Fruit fly (Drosophila melanogaster) whole organism, embryonic: ENCODE measurements around the gene BckdhA.

ENCODE experiments used
- Abd-B ChIP-seq: fragments of 200-800 bp; sonication (Bioruptor generic); optimal IDR thresholded peaks from 2 replicates; lab custom pipeline; 2018; ENCODE audit warnings: missing biosample characterization, mild to moderate bottlenecking, missing genetic modification characterization, moderate library complexity
- BEAF-32 ChIP-seq: fragments of 200-800 bp; sonication (Bioruptor generic); optimal IDR thresholded peaks from 3 replicates; lab custom pipeline; 2017; ENCODE audit warnings: missing biosample characterization, missing genetic modification characterization, mild to moderate bottlenecking, moderate library complexity, missing genetic modification reagents
- CG11398 ChIP-seq: fragments of 200-800 bp; sonication (Bioruptor generic); optimal IDR thresholded peaks from 2 replicates; lab custom pipeline; 2016; ENCODE audit warnings: missing biosample characterization, missing genetic modification characterization
- CG12104 ChIP-seq: fragments of 200-800 bp; sonication (Bioruptor generic); optimal IDR thresholded peaks from 3 replicates; lab custom pipeline; 2016; ENCODE audit warnings: missing biosample characterization, missing genetic modification characterization
- CG12155 ChIP-seq: fragments of 200-800 bp; sonication (Bioruptor generic); optimal IDR thresholded peaks from 3 replicates; lab custom pipeline; 2016; ENCODE audit warnings: missing biosample characterization, missing genetic modification characterization
- CG12659 ChIP-seq: fragments of 200-800 bp; sonication (Bioruptor generic); optimal IDR thresholded peaks from 3 replicates; lab custom pipeline; 2017; ENCODE audit warnings: mild to moderate bottlenecking, missing biosample characterization, missing genetic modification reagents, missing genetic modification characterization
- CG13296 ChIP-seq: fragments of 200-800 bp; sonication (Bioruptor generic); optimal IDR thresholded peaks from 3 replicates; lab custom pipeline; 2018; ENCODE audit warnings: missing biosample characterization, mild to moderate bottlenecking, missing genetic modification characterization
- CG14965 ChIP-seq: fragments of 200-800 bp; sonication (Bioruptor generic); optimal IDR thresholded peaks from 2 replicates; lab custom pipeline; 2016; ENCODE audit warnings: missing biosample characterization, missing genetic modification characterization, borderline replicate concordance
- CG1792 ChIP-seq: fragments of 200-800 bp; sonication (Bioruptor generic); optimal IDR thresholded peaks from 2 replicates; lab custom pipeline; 2016; ENCODE audit warnings: missing biosample characterization, missing genetic modification characterization
- CG18599 ChIP-seq: fragments of 200-800 bp; sonication (Bioruptor generic); optimal IDR thresholded peaks from 3 replicates; lab custom pipeline; 2017; ENCODE audit warnings: missing biosample characterization, missing genetic modification characterization, mild to moderate bottlenecking, moderate library complexity, missing genetic modification reagents
- CG2120 ChIP-seq: fragments of 200-800 bp; sonication (Bioruptor generic); optimal IDR thresholded peaks from 3 replicates; lab custom pipeline; 2016; ENCODE audit warnings: missing biosample characterization, missing genetic modification characterization
- CG30020 ChIP-seq: fragments of 200-800 bp; optimal IDR thresholded peaks from 2 replicates; lab custom pipeline; 2019; ENCODE audit warnings: missing biosample characterization, mild to moderate bottlenecking, missing genetic modification characterization, moderate library complexity
- CG32767 ChIP-seq: fragments of 200-800 bp; sonication (Bioruptor generic); IDR thresholded peaks from 2 replicates; pipeline ENCODE4 v1.3.6; 2022; ENCODE audit warnings: missing biosample characterization, missing genetic modification characterization
- CG32772 ChIP-seq: fragments of 200-800 bp; sonication (Bioruptor generic); IDR thresholded peaks from 2 replicates; pipeline ENCODE4 v1.3.6; 2022; ENCODE audit warnings: missing biosample characterization, missing genetic modification characterization
- CG33213 ChIP-seq: fragments of 200-800 bp; sonication (Bioruptor generic); optimal IDR thresholded peaks from 3 replicates; lab custom pipeline; 2016; ENCODE audit warnings: missing biosample characterization, missing genetic modification characterization
- CG3838 ChIP-seq: fragments of 200-800 bp; sonication (Bioruptor generic); optimal IDR thresholded peaks from 3 replicates; lab custom pipeline; 2016; ENCODE audit warnings: missing biosample characterization, missing genetic modification characterization
- CG4854 ChIP-seq: fragments of 200-800 bp; sonication (Bioruptor generic); optimal IDR thresholded peaks from 2 replicates; lab custom pipeline; 2016; ENCODE audit warnings: missing biosample characterization, missing genetic modification characterization, inconsistent platforms
- CG6854 ChIP-seq: fragments of 200-800 bp; sonication (Bioruptor generic); optimal IDR thresholded peaks from 3 replicates; lab custom pipeline; 2017; ENCODE audit warnings: missing biosample characterization, mild to moderate bottlenecking, missing genetic modification characterization
- CG7786 ChIP-seq: fragments of 200-800 bp; sonication (Bioruptor generic); optimal IDR thresholded peaks from 2 replicates; lab custom pipeline; 2016; ENCODE audit warnings: missing biosample characterization, missing genetic modification characterization
- CG7839 ChIP-seq: fragments of 200-800 bp; sonication (Bioruptor generic); optimal IDR thresholded peaks from 3 replicates; lab custom pipeline; 2018; ENCODE audit warnings: missing biosample characterization, mild to moderate bottlenecking, missing genetic modification characterization, moderate library complexity
- CG8089 ChIP-seq: fragments of 200-800 bp; sonication (Bioruptor generic); optimal IDR thresholded peaks from 3 replicates; lab custom pipeline; 2016; ENCODE audit warnings: missing biosample characterization, missing genetic modification characterization
- CG9817 ChIP-seq: fragments of 200-800 bp; sonication (Bioruptor generic); optimal IDR thresholded peaks from 2 replicates; lab custom pipeline; 2018; ENCODE audit warnings: missing biosample characterization, mild to moderate bottlenecking, missing genetic modification characterization, moderate library complexity
- Dad ChIP-seq: fragments of 200-800 bp; sonication (Bioruptor generic); optimal IDR thresholded peaks from 3 replicates; lab custom pipeline; 2016; ENCODE audit warnings: missing biosample characterization, missing genetic modification characterization
- Dbx ChIP-seq: fragments of 200-800 bp; sonication (Bioruptor generic); IDR thresholded peaks from 3 replicates; pipeline ENCODE4 v1.3.6; 2022; ENCODE audit warnings: missing biosample characterization, missing genetic modification characterization
- E2f2 ChIP-seq: fragments of 200-800 bp; sonication (Bioruptor generic); IDR thresholded peaks from 2 replicates; pipeline ENCODE4 v1.3.6; 2022; ENCODE audit warnings: missing biosample characterization, missing genetic modification characterization
- Ets65A ChIP-seq: fragments of 200-800 bp; sonication (Bioruptor generic); peaks from one replicate; lab custom pipeline; 2016; ENCODE audit warnings: missing biosample characterization, missing genetic modification characterization
- Ets97D ChIP-seq: fragments of 200-800 bp; sonication (Bioruptor generic); optimal IDR thresholded peaks from 3 replicates; lab custom pipeline; 2016; ENCODE audit warnings: missing biosample characterization, missing genetic modification characterization
- HmgD ChIP-seq: fragments of 200-800 bp; sonication (Bioruptor generic); optimal IDR thresholded peaks from 3 replicates; lab custom pipeline; 2016; ENCODE audit warnings: missing biosample characterization, missing genetic modification characterization
- HmgZ ChIP-seq: fragments of 200-800 bp; sonication (Bioruptor generic); optimal IDR thresholded peaks from 2 replicates; lab custom pipeline; 2018; ENCODE audit warnings: missing biosample characterization, mild to moderate bottlenecking, missing genetic modification characterization
- Hmr ChIP-seq: fragments of 200-800 bp; sonication (Bioruptor generic); optimal IDR thresholded peaks from 3 replicates; lab custom pipeline; 2017; ENCODE audit warnings: mild to moderate bottlenecking, missing biosample characterization, missing genetic modification reagents, missing genetic modification characterization
- Lhr ChIP-seq: fragments of 200-800 bp; sonication (Bioruptor generic); optimal IDR thresholded peaks from 3 replicates; lab custom pipeline; 2017; ENCODE audit warnings: mild to moderate bottlenecking, missing biosample characterization, missing genetic modification reagents, missing genetic modification characterization
- Mad ChIP-seq: fragments of 200-800 bp; sonication (Bioruptor generic); optimal IDR thresholded peaks from 2 replicates; lab custom pipeline; 2016; ENCODE audit warnings: missing biosample characterization, missing genetic modification characterization
- NC2β ChIP-seq: fragments of 200-800 bp; sonication (Bioruptor generic); optimal IDR thresholded peaks from 2 replicates; lab custom pipeline; 2016; ENCODE audit warnings: missing biosample characterization, missing genetic modification characterization
- Poxn ChIP-seq: fragments of 200-800 bp; sonication (Bioruptor generic); IDR thresholded peaks from 2 replicates; pipeline ENCODE4 v1.3.6; 2022; ENCODE audit warnings: missing biosample characterization, missing genetic modification characterization
- Tbp ChIP-seq: fragments of >200 bp; optimal IDR thresholded peaks from 2 replicates; lab custom pipeline; 2018; ENCODE audit warnings: missing biosample characterization, missing genetic modification characterization
- corto ChIP-seq: fragments of 200-800 bp; sonication (Bioruptor generic); optimal IDR thresholded peaks from 2 replicates; lab custom pipeline; 2016; ENCODE audit warnings: missing biosample characterization, mild to moderate bottlenecking, missing genetic modification characterization, moderate library complexity
- cwo ChIP-seq: fragments of 200-800 bp; sonication (Bioruptor generic); optimal IDR thresholded peaks from 3 replicates; lab custom pipeline; 2017; ENCODE audit warnings: missing biosample characterization, missing genetic modification characterization, mild to moderate bottlenecking, moderate library complexity, missing genetic modification reagents
- disco-r ChIP-seq: fragments of 200-800 bp; sonication (Bioruptor generic); optimal IDR thresholded peaks from 2 replicates; lab custom pipeline; 2016; ENCODE audit warnings: missing biosample characterization, missing genetic modification characterization
- dpn ChIP-seq, 2 experiments: fragments of 200-800 bp; sonication (Bioruptor generic); optimal IDR thresholded peaks; 3 replicates each; lab custom pipeline; 2016; ENCODE audit warnings: missing biosample characterization in 2 of 2, missing genetic modification characterization in 2 of 2
- gfzf ChIP-seq: fragments of 200-800 bp; sonication (Bioruptor generic); optimal IDR thresholded peaks from 2 replicates; lab custom pipeline; 2016; ENCODE audit warnings: missing biosample characterization, mild to moderate bottlenecking, missing genetic modification characterization, moderate library complexity
- ham ChIP-seq: fragments of 200-800 bp; sonication (Bioruptor generic); IDR thresholded peaks from 2 replicates; pipeline ENCODE4 v1.3.6; 2022; ENCODE audit warnings: missing biosample characterization, missing genetic modification characterization
- ken ChIP-seq: fragments of 200-800 bp; sonication (Bioruptor generic); IDR thresholded peaks from 3 replicates; pipeline ENCODE4 v1.3.6; 2022; ENCODE audit warnings: missing biosample characterization, missing genetic modification characterization
- lola ChIP-seq, 3 experiments: fragments of >200 bp in 2 of 3; fragments of 200-800 bp in 1 of 3; sonication (Bioruptor generic) in 1 of 3; optimal IDR thresholded peaks; 2 replicates each; lab custom pipeline; 2017 to 2019; ENCODE audit warnings: missing biosample characterization in 3 of 3, missing genetic modification characterization in 3 of 3, mild to moderate bottlenecking in 1 of 3, moderate library complexity in 1 of 3
- mam ChIP-seq: fragments of 200-800 bp; sonication (Bioruptor generic); optimal IDR thresholded peaks from 3 replicates; lab custom pipeline; 2016; ENCODE audit warnings: missing biosample characterization, missing genetic modification characterization
- peb ChIP-seq: fragments of 200-800 bp; sonication (Bioruptor generic); IDR thresholded peaks from 2 replicates; pipeline ENCODE4 v1.3.6; 2022; ENCODE audit warnings: missing biosample characterization, missing genetic modification characterization
- pfk ChIP-seq: fragments of 200-800 bp; sonication (Bioruptor generic); optimal IDR thresholded peaks from 2 replicates; lab custom pipeline; 2018; ENCODE audit warnings: missing biosample characterization, mild to moderate bottlenecking, missing genetic modification characterization, moderate library complexity
- pum ChIP-seq: fragments of 200-800 bp; sonication (Bioruptor generic); optimal IDR thresholded peaks from 2 replicates; lab custom pipeline; 2016; ENCODE audit warnings: missing biosample characterization, missing genetic modification characterization
- scrt ChIP-seq: fragments of 200-800 bp; sonication (Bioruptor generic); optimal IDR thresholded peaks from 2 replicates; lab custom pipeline; 2018; ENCODE audit warnings: missing biosample characterization, mild to moderate bottlenecking, missing genetic modification characterization, moderate library complexity
- shn ChIP-seq: fragments of 200-800 bp; sonication (Bioruptor generic); optimal IDR thresholded peaks from 3 replicates; lab custom pipeline; 2016; ENCODE audit warnings: missing biosample characterization, missing genetic modification characterization
- twi ChIP-seq: fragments of 200-800 bp; optimal IDR thresholded peaks from 2 replicates; lab custom pipeline; 2019; ENCODE audit warnings: missing biosample characterization, mild to moderate bottlenecking, missing genetic modification characterization, moderate library complexity

The BckdhA gene

dm6 chr3R:9590952-9591532 is 35.5 kb downstream of the BckdhA start, which contains the start of the genes bocks and CG8312 (continued):
- TF ChIP-seq CG12104 (no peak), Mad (peak; percentile 44), CG32767 (GFP tag; lab: Robert Waterston, UW) (no peak), BEAF-32 (peak; percentile 96), CG32772 (GFP tag; lab: Robert Waterston, UW) (no peak), peb (GFP tag; lab: Robert Waterston, UW) (no peak), CG33213 (GFP tag; lab: Kevin White, UChicago) (peak; percentile 80), Ets65A (GFP tag; lab: Kevin White, UChicago) (peak; percentile 56), E2f2 (GFP tag; lab: Robert Waterston, UW) (no peak), CG1792 (GFP tag; lab: Kevin White, UChicago) (peak; percentile 44), CG3838 (peak; percentile 80), mam (GFP tag; lab: Kevin White, UChicago) (peak; percentile 65), CG4854 (GFP tag; lab: Kevin White, UChicago) (peak; percentile 3), CG8089 (GFP tag; lab: Kevin White, UChicago) (peak; percentile 12), Poxn (no peak), ken (no peak), CG12659 (GFP tag; lab: Kevin White, UChicago) (peak; percentile 89), disco-r (GFP tag; lab: Kevin White, UChicago) (peak; percentile 15), dpn (GFP tag; optimal IDR thresholded peaks at IDR 0.05; lab: Kevin White, UChicago) (peak; percentile 49 to 64), CG9817 (tag; lab: Kevin White, UChicago) (peak; percentile 29), Dad (GFP tag; lab: Kevin White, UChicago) (peak; percentile 59), CG14965 (no peak), shn (GFP tag; lab: Kevin White, UChicago) (peak; percentile 16), gfzf (GFP tag; lab: Kevin White, UChicago) (peak; percentile 95), pfk (GFP tag; lab: Kevin White, UChicago) (no peak), CG7839 (tag; lab: Kevin White, UChicago) (peak; percentile 31), CG30020 (tag; lab: Kevin White, UChicago) (peak; percentile 45), ham (GFP tag; lab: Robert Waterston, UW) (no peak), CG13296 (GFP tag; lab: Kevin White, UChicago) (peak; percentile 42), HmgZ (peak; percentile 33), Lhr (peak; percentile 92), cwo (GFP tag; lab: Kevin White, UChicago) (peak; percentile 23), CG7786 (GFP tag; lab: Kevin White, UChicago) (peak; percentile 48), CG6854 (peak; percentile 1), CG18599 (GFP tag; lab: Kevin White, UChicago) (peak; percentile 24), lola (GFP tag; optimal IDR thresholded peaks at IDR 0.05; lab: Kevin White, UChicago) (peak in 1 of 3 experiments; percentile 30), Ets97D (peak; percentile 88), Tbp (GFP tag; lab: Kevin White, UChicago) (no peak), pum (GFP tag; lab: Kevin White, UChicago) (peak; percentile 57), Hmr (GFP tag; lab: Kevin White, UChicago) (peak; percentile 73), CG12155 (peak; percentile 44), corto (GFP tag; lab: Kevin White, UChicago) (no peak), CG11398 (peak; percentile 21), NC2β (peak; percentile 77), HmgD (GFP tag; lab: Kevin White, UChicago) (peak; percentile 78), twi (tag; lab: Kevin White, UChicago) (peak; percentile 48), Abd-B (GFP tag; lab: Kevin White, UChicago) (peak; percentile 34), scrt (GFP tag; lab: Kevin White, UChicago) (peak; percentile 94), CG2120 (GFP tag; lab: Kevin White, UChicago) (peak; percentile 78), Dbx (GFP tag; lab: Robert Waterston, UW) (no peak)
